Worm (Caenorhabditis elegans): Measurements from ENCODE around the gene haf-3.

haf-3 gene

ce11 chrV:15716679-15717078 is 49.3 kb downstream of the haf-3 start, which contains the start of gene Y6E2A.4:
Gene Y6E2A.4 (minus strand): TSS chrV:15716779.
- TF ChIP-seq nhr-11 (tag; optimal IDR thresholded peaks at IDR 0.05) (no peak), ceh-22 (tag; optimal IDR thresholded peaks at IDR 0.05) (no peak), ceh-30 (tag; optimal IDR thresholded peaks at IDR 0.05) (no peak), che-1 (tag; optimal IDR thresholded peaks at IDR 0.05) (no peak), tbx-2 (tag; optimal IDR thresholded peaks at IDR 0.05) (no peak), T23F11.4 (GFP tag; optimal IDR thresholded peaks at IDR 0.05) (no peak), ceh-24 (tag; optimal IDR thresholded peaks at IDR 0.05) (no peak), C38D4.7 (GFP tag; optimal IDR thresholded peaks at IDR 0.05) (no peak), unc-86 (tag; optimal IDR thresholded peaks at IDR 0.05) (no peak), ama-1 (optimal IDR thresholded peaks at IDR 0.05) (no peak), gmeb-2 (tag; optimal IDR thresholded peaks at IDR 0.05) (no peak), K09A11.1 (tag; optimal IDR thresholded peaks at IDR 0.05; ENCODE audit: insufficient read depth) (no peak), hlh-8 (tag; optimal IDR thresholded peaks at IDR 0.05) (no peak)

- no peak for TF ChIP-seq C38D4.7 (GFP tag; optimal IDR thresholded peaks at IDR 0.05)
- no peak for TF ChIP-seq mec-3 (tag; optimal IDR thresholded peaks at IDR 0.05; ENCODE audit: borderline replicate concordance)
- TF ChIP-seq zip-5 (tag; optimal IDR thresholded peaks at IDR 0.05), result no peak
- TF ChIP-seq ahr-1 (tag; optimal IDR thresholded peaks at IDR 0.05), result no peak
- no peak for TF ChIP-seq hlh-13 (GFP tag; optimal IDR thresholded peaks at IDR 0.05)
- TF ChIP-seq che-1 (tag; optimal IDR thresholded peaks at IDR 0.05), result no peak
- TF ChIP-seq pha-4 (tag; optimal IDR thresholded peaks at IDR 0.05), result no peak
- no peak for TF ChIP-seq pat-9 (tag; optimal IDR thresholded peaks at IDR 0.05)
- TF ChIP-seq eyg-1 (tag; optimal IDR thresholded peaks at IDR 0.05), result no peak
- no peak for TF ChIP-seq pha-2 (tag; optimal IDR thresholded peaks at IDR 0.05)
- TF ChIP-seq tbx-2 (tag; optimal IDR thresholded peaks at IDR 0.05), result no peak
- no peak for TF ChIP-seq hlh-8 (tag; optimal IDR thresholded peaks at IDR 0.05)
- TF ChIP-seq pqm-1 (tag; optimal IDR thresholded peaks at IDR 0.05), result no peak
- TF ChIP-seq madf-2 (tag; optimal IDR thresholded peaks at IDR 0.05), result no peak
- no peak for TF ChIP-seq F13H6.1 (tag; optimal IDR thresholded peaks at IDR 0.05)
- TF ChIP-seq pax-1 (tag; optimal IDR thresholded peaks at IDR 0.05), result no peak
- no peak for TF ChIP-seq K09A11.1 (tag; optimal IDR thresholded peaks at IDR 0.05; ENCODE audit: insufficient read depth)
These were observed 50.3 kb downstream of the haf-3 start for ce11 chrV:15715636-15716035.

DNA sequence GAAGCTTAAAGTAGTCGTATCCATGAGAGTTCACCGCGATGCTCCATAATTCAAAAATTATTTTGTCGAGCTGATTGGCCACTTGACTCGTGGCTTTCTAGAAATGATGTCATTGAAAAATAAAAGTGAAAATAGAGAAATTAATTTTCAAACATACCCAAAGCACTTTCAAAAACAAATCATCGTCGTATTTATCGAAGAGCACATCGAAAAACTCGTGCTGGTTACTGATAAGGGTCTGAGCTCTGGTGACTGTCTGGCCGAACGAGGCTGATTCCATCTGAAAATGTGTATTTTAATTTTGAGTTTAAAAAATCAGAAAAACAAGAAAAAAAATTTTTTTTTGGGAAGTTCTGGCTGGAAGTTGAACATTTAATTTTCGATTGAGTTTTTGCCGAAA is 53.6 kb downstream of the haf-3 start:
- TF ChIP-seq ztf-16 (tag; optimal IDR thresholded peaks at IDR 0.05) (no peak), T23F11.4 (GFP tag; optimal IDR thresholded peaks at IDR 0.05) (no peak), unc-86 (tag; optimal IDR thresholded peaks at IDR 0.05) (no peak), nhr-11 (tag; optimal IDR thresholded peaks at IDR 0.05) (no peak), ceh-6 (GFP tag; optimal IDR thresholded peaks at IDR 0.05) (no peak), hlh-8 (tag; optimal IDR thresholded peaks at IDR 0.05) (no peak), npax-4 (tag; optimal IDR thresholded peaks at IDR 0.05) (no peak), nfya-1 (tag; optimal IDR thresholded peaks at IDR 0.05) (no peak), ceh-31 (tag; optimal IDR thresholded peaks at IDR 0.05) (no peak), hlh-13 (GFP tag; optimal IDR thresholded peaks at IDR 0.05) (no peak), pha-4 (tag; optimal IDR thresholded peaks at IDR 0.05) (no peak), elt-2 (tag; optimal IDR thresholded peaks at IDR 0.05) (no peak), ceh-2 (tag; optimal IDR thresholded peaks at IDR 0.05) (no peak), ttx-3 (tag; optimal IDR thresholded peaks at IDR 0.05) (no peak), madf-2 (tag; optimal IDR thresholded peaks at IDR 0.05) (no peak), pros-1 (tag; optimal IDR thresholded peaks at IDR 0.05) (no peak), K02D7.2 (tag; optimal IDR thresholded peaks at IDR 0.05) (no peak), unc-3 (GFP tag; conservative IDR thresholded peaks at IDR 0.05) (no peak), unc-3 (tag; optimal IDR thresholded peaks at IDR 0.05) (no peak), ref-2 (tag; optimal IDR thresholded peaks at IDR 0.05) (no peak)

ce11 chrV:15711898-15712297 is 54.1 kb downstream of the haf-3 start, which contains the start of gene str-101:
Gene str-101 (minus strand): TSS chrV:15711998.
- TF ChIP-seq gmeb-2 (tag; optimal IDR thresholded peaks at IDR 0.05) (no peak), ceh-18 (tag; optimal IDR thresholded peaks at IDR 0.05) (no peak), elt-2 (tag; optimal IDR thresholded peaks at IDR 0.05) (no peak), C38D4.7 (GFP tag; optimal IDR thresholded peaks at IDR 0.05) (no peak), ahr-1 (tag; optimal IDR thresholded peaks at IDR 0.05) (no peak), elt-4 (tag; optimal IDR thresholded peaks at IDR 0.05) (no peak), dmd-4 (tag; optimal IDR thresholded peaks at IDR 0.05; ENCODE audit: borderline replicate concordance) (no peak), ztf-16 (tag; optimal IDR thresholded peaks at IDR 0.05) (no peak), hlh-6 (tag; optimal IDR thresholded peaks at IDR 0.05) (no peak), syd-9 (tag; optimal IDR thresholded peaks at IDR 0.05) (no peak), pros-1 (tag; optimal IDR thresholded peaks at IDR 0.05) (no peak), ttx-3 (tag; optimal IDR thresholded peaks at IDR 0.05) (no peak), che-1 (tag; optimal IDR thresholded peaks at IDR 0.05) (no peak)

Measured in whole organism, late embryonic.